Worm (Caenorhabditis elegans): ENCODE results near the gene ceh-32.

- TF ChIP-seq dao-5 (tag; optimal IDR thresholded peaks at IDR 0.05) (no peak), W03F9.2 (tag; optimal IDR thresholded peaks at IDR 0.05) (no peak), him-1 (tag; optimal IDR thresholded peaks at IDR 0.05) (no peak)
Measured at ce11 chrV:11656469-11656868, 48.7 kb downstream of the ceh-32 start.

All from whole organism, L4/young adult.